Fruit fly (Drosophila melanogaster): ENCODE measurements around the gene ND-15.

The ND-15 gene

DNA sequence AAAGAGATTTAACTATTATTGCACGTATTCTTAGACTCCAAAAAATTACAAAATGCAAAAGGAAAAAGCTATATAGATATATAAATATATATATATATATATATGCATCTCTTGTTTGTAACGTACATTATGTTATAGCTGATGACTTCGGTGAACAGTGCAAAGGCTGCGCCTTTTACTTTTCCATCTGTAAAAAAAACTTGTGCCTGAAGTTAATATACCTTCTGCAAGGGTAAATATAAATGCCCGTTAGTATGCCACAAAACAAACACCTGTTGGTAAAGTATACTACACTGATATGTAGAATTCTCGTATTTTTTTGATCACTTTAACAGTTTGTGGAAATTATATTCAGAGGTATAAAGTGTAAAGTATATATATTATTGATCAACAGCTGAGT is 23.5 kb downstream of the ND-15 start:
- TF ChIP-seq gsb (GFP tag; IDR thresholded peaks at IDR 0.05) (no peak), chif (GFP tag; optimal IDR thresholded peaks at IDR 0.05) (no peak), CG18011 (GFP tag; optimal IDR thresholded peaks at IDR 0.05) (no peak), Eip74EF (GFP tag; optimal IDR thresholded peaks at IDR 0.05) (no peak), CTCF (GFP tag; optimal IDR thresholded peaks at IDR 0.05) (peak; percentile 60), Med (GFP tag) (peak; percentile 59), CG2712 (tag; optimal IDR thresholded peaks at IDR 0.05) (peak; percentile 10), otp (GFP tag; IDR thresholded peaks at IDR 0.05) (no peak), CG14860 (GFP tag; IDR thresholded peaks at IDR 0.05; ENCODE audit: partially characterized antibody) (no peak), al (GFP tag; IDR thresholded peaks at IDR 0.05) (no peak), Oaz (GFP tag; IDR thresholded peaks at IDR 0.05) (no peak), Bgb (GFP tag; IDR thresholded peaks at IDR 0.05; ENCODE audit: partially characterized antibody) (0 out of 2 replicates have a peak, but pooled peaks have one; percentile 23), kah (GFP tag; optimal IDR thresholded peaks at IDR 0.05) (peak; percentile 3), CG17612 (GFP tag; IDR thresholded peaks at IDR 0.05) (peak; percentile 54; the same call in 1 of the 2 replicates), CG2199 (GFP tag; IDR thresholded peaks at IDR 0.05) (0 out of 3 replicates have a peak, but pooled peaks have one; percentile 34), CG8290 (GFP tag; optimal IDR thresholded peaks at IDR 0.05) (peak; percentile 45), CG8290 (tag; optimal IDR thresholded peaks at IDR 0.05) (peak in 1 of 2 experiments; percentile 45), CG9932 (GFP tag; IDR thresholded peaks at IDR 0.05) (peak; percentile 26; the same call in 1 of the 2 replicates), CG8089 (GFP tag; optimal IDR thresholded peaks at IDR 0.05) (no peak), h (optimal IDR thresholded peaks at IDR 0.05) (no peak), Drgx (GFP tag; IDR thresholded peaks at IDR 0.05) (no peak), Xrp1 (GFP tag; IDR thresholded peaks at IDR 0.05) (0 out of 2 replicates have a peak, but pooled peaks have one; percentile 16), CG11695 (GFP tag; IDR thresholded peaks at IDR 0.05) (no peak), amos (GFP tag; IDR thresholded peaks at IDR 0.05; ENCODE audit: partially characterized antibody) (peak; percentile 33; the same call in 1 of the 2 replicates), E2f2 (GFP tag; IDR thresholded peaks at IDR 0.05) (no peak), HHEX (GFP tag; optimal IDR thresholded peaks at IDR 0.05) (peak; percentile 28), CHES-1-like (GFP tag; optimal IDR thresholded peaks at IDR 0.05) (no peak), D19A (tag; optimal IDR thresholded peaks at IDR 0.05) (peak; percentile 63), CG10267 (tag; optimal IDR thresholded peaks at IDR 0.05) (no peak), CG2116 (GFP tag; optimal IDR thresholded peaks at IDR 0.05) (no peak), NfI (GFP tag; optimal IDR thresholded peaks at IDR 0.05) (peak; percentile 2), CG13894 (tag; optimal IDR thresholded peaks at IDR 0.05) (peak; percentile 43), CG11247 (GFP tag; IDR thresholded peaks at IDR 0.05) (no peak), CG5245 (GFP tag; optimal IDR thresholded peaks at IDR 0.05) (no peak), lab (GFP tag; optimal IDR thresholded peaks at IDR 0.05) (peak; percentile 22), CG10543 (GFP tag; optimal IDR thresholded peaks at IDR 0.05) (no peak), CG17359 (tag; optimal IDR thresholded peaks at IDR 0.05) (peak; percentile 17), CG10209 (GFP tag; optimal IDR thresholded peaks at IDR 0.05) (no peak), BtbVII (GFP tag; optimal IDR thresholded peaks at IDR 0.05) (peak; percentile 1), CG1792 (GFP tag; optimal IDR thresholded peaks at IDR 0.05) (no peak), row (GFP tag; IDR thresholded peaks at IDR 0.05) (0 out of 3 replicates have a peak, but pooled peaks have one; percentile 6), da (GFP tag; optimal IDR thresholded peaks at IDR 0.05) (no peak), HmgZ (tag; optimal IDR thresholded peaks at IDR 0.05) (peak; percentile 47)

DNA sequence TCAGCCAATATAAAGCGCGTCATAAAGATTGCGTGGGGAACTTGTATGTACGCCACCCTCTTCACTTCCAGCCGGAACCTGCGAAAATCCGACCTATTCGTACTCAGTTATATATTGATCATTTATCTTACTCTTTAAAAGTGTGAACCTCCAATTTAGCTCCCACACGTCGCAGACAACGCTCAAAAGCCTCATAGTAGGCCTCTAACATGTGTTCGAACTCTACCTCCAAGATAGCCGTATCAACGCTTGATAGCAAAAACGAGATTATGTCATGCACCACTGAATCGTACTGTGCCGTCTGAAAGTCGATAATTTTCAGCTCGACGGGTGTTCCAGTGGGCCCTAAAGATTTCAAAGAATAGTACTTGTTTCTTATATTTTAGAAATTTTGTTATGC is 25.1 kb downstream of the ND-15 start:
- peak; percentile 24 for TF ChIP-seq caup (GFP tag; optimal IDR thresholded peaks at IDR 0.05; ENCODE audit: severe bottlenecking)
- no peak for TF ChIP-seq CG1832 (GFP tag; optimal IDR thresholded peaks at IDR 0.05)
- no peak for TF ChIP-seq scrt (GFP tag; optimal IDR thresholded peaks at IDR 0.05)
- no peak for TF ChIP-seq esg (GFP tag; conservative IDR thresholded peaks at IDR 0.05)
- no peak for TF ChIP-seq ab (GFP tag; optimal IDR thresholded peaks at IDR 0.05)
- no peak for TF ChIP-seq Rfx (GFP tag; IDR thresholded peaks at IDR 0.05)
- TF ChIP-seq CG4404 (GFP tag; IDR thresholded peaks at IDR 0.05) = no peak
- TF ChIP-seq Drgx (GFP tag; IDR thresholded peaks at IDR 0.05) = no peak
- TF ChIP-seq CG11247 (GFP tag; IDR thresholded peaks at IDR 0.05) = no peak
- TF ChIP-seq Ssrp (tag; optimal IDR thresholded peaks at IDR 0.05) = no peak
- TF ChIP-seq CG9817 (tag; optimal IDR thresholded peaks at IDR 0.05) = no peak
- peak; percentile 66 for TF ChIP-seq grn (GFP tag; optimal IDR thresholded peaks at IDR 0.05)
- TF ChIP-seq Opbp (GFP tag; IDR thresholded peaks at IDR 0.05; ENCODE audit: partially characterized antibody) = no peak
